Worm (Caenorhabditis elegans) whole organism, midembryonic: ENCODE data around the gene ndc-80.

Experiments used
- T22C8.4 ChIP-seq: fragments of 200-800 bp; sonication (Bioruptor generic); IDR thresholded peaks from 2 replicates; pipeline ENCODE4 v1.3.6; 2022; ENCODE audit warnings: missing genetic modification characterization, missing compliant biosample characterization
- flt-1 ChIP-seq: fragments of 200-800 bp; sonication (Bioruptor generic); IDR thresholded peaks from 2 replicates; pipeline ENCODE4 v1.3.6; 2022; ENCODE audit warnings: missing genetic modification characterization, missing compliant biosample characterization
- med-1 ChIP-seq: sonication (generic microtip); optimal IDR thresholded peaks from 2 replicates; lab custom pipeline; 2017; ENCODE audit warnings: missing genetic modification characterization, mild to moderate bottlenecking, missing compliant biosample characterization, antibody characterized with exemption, missing genetic modification reagents; ENCODE audit not compliant: insufficient read depth
- tab-1 ChIP-seq: fragments of 200-800 bp; sonication (Bioruptor generic); IDR thresholded peaks from 2 replicates; pipeline ENCODE4 v1.3.6; 2022; ENCODE audit warnings: missing genetic modification characterization, missing compliant biosample characterization
- ztf-29 ChIP-seq: fragments of 200-800 bp; sonication (Bioruptor generic); IDR thresholded peaks from 2 replicates; pipeline ENCODE4 v1.3.6; 2022; ENCODE audit warnings: missing genetic modification reagents, missing genetic modification characterization, missing compliant biosample characterization

ce11 chrIV:10080816-10081215 is 5.1 kb upstream of the ndc-80 start, which contains the start of gene W01B6.6:
- TF ChIP-seq flt-1 (GFP tag; lab: Robert Waterston, UW) = no peak
- TF ChIP-seq tab-1 (GFP tag; lab: Robert Waterston, UW) = no peak
- TF ChIP-seq med-1 (GFP tag; lab: Kevin White, UChicago) = no peak
- no peak for TF ChIP-seq T22C8.4 (GFP tag; lab: Robert Waterston, UW)
- TF ChIP-seq ztf-29 = no peak
